Worm (Caenorhabditis elegans) whole organism, L4/young adult: Measurements from ENCODE around the gene ZK381.62.

Experiments used
- W03F9.2 ChIP-seq: fragments of 150-350 bp; optimal IDR thresholded peaks from 2 replicates; lab custom pipeline; 2014; ENCODE audit warnings: missing biosample characterization, missing genetic modification characterization
- dao-5 ChIP-seq: sonication (generic microtip); optimal IDR thresholded peaks from 2 replicates; lab custom pipeline; 2016; ENCODE audit warnings: missing genotype, missing genetic modification characterization, moderate library complexity, missing compliant biosample characterization
- him-1 ChIP-seq: sonication (generic microtip); optimal IDR thresholded peaks from 2 replicates; lab custom pipeline; 2016; ENCODE audit warnings: missing genotype, missing genetic modification reagents, missing genetic modification characterization, missing compliant biosample characterization

DNA sequence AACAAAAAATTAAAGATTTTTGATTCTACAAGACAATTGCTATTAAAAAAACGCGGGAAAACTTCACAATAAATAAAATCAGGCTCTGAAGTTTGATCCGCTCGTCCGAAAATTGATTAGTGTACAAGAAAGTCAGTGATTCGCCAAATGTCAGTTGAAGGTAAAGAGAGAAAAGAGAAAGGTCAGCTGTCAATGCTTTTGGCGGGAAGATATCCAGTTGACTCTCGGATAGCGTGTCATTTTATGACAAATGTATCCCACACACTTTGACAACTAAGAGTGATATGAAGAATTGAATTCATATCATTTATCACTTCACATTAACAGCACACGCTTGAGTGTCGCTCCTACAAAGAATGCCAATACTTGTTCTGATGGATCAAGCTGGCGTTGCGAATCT lies 24.3 kb downstream of the ZK381.62 start:
- TF ChIP-seq W03F9.2 (no peak), him-1 (no peak), dao-5 (tag; lab: Kevin White, UChicago) (no peak)
